Fruit fly (Drosophila melanogaster): ENCODE results near the gene CG5225.
"Not testable (repeated sequence)": the region's sequence is repeated elsewhere in the genome, so short reads cannot be mapped to it uniquely, and the experiment has no call there.

Gene CG5225

dm6 chr3R:16992716-16993115 lies 35.8 kb upstream of the CG5225 start, which contains the start of gene CG31274:
Gene CG31274, plus strand, starts transcription at chr3R:16993016.
- TF ChIP-seq rgr, woc, Dfd (GFP tag; optimal IDR thresholded peaks at IDR 0.05): not testable (repeated sequence)

- TF ChIP-seq foxo (GFP tag; optimal IDR thresholded peaks at IDR 0.05) (peak in 1 of 2 experiments; percentile 59), pan (optimal IDR thresholded peaks at IDR 0.05) (no peak), CG32264 (GFP tag; optimal IDR thresholded peaks at IDR 0.05) (peak; percentile 20), fru (GFP tag; optimal IDR thresholded peaks at IDR 0.05) (peak; percentile 46), woc (GFP tag; optimal IDR thresholded peaks at IDR 0.05) (peak; percentile 39), dsf (GFP tag; optimal IDR thresholded peaks at IDR 0.05; ENCODE audit: borderline replicate concordance) (no peak), sv (GFP tag; optimal IDR thresholded peaks at IDR 0.05) (no peak), Sp1 (GFP tag; optimal IDR thresholded peaks at IDR 0.05) (peak; percentile 49), CG9705 (GFP tag; optimal IDR thresholded peaks at IDR 0.05) (peak; percentile 14), h (GFP tag; optimal IDR thresholded peaks at IDR 0.05) (peak; percentile 41), HLH106 (tag; optimal IDR thresholded peaks at IDR 0.05) (peak; percentile 52)
These were observed 32.2 kb upstream of the CG5225 start, which contains the start of the genes EMC2A and CG3534 for dm6 chr3R:16996059-16996959. Gene EMC2A, minus strand, starts transcription at chr3R:16996071. Gene CG3534, plus strand, starts transcription at chr3R:16996446.

dm6 chr3R:17002218-17003110 lies 26.0 kb upstream of the CG5225 start, which contains the start of the genes Sf3a1 and Irc:
Gene Sf3a1, minus strand, starts transcription at chr3R:17002355.
Gene Irc, plus strand, starts transcription at chr3R:17002875.
- TF ChIP-seq ey (GFP tag; optimal IDR thresholded peaks at IDR 0.05) = peak; percentile 13
- TF ChIP-seq fru (GFP tag; optimal IDR thresholded peaks at IDR 0.05) = peak; percentile 95
- TF ChIP-seq Jra (GFP tag; optimal IDR thresholded peaks at IDR 0.05) = peak; percentile 37
- TF ChIP-seq HLH106 (tag; optimal IDR thresholded peaks at IDR 0.05) = no peak
- peak; percentile 60 for TF ChIP-seq Hr83 (GFP tag; optimal IDR thresholded peaks at IDR 0.05; ENCODE audit: poor library complexity, severe bottlenecking)
- peak; percentile 4 for TF ChIP-seq rgr (GFP tag; optimal IDR thresholded peaks at IDR 0.05)
- TF ChIP-seq Rel (GFP tag; optimal IDR thresholded peaks at IDR 0.05) = no peak
- TF ChIP-seq Rel (tag; optimal IDR thresholded peaks at IDR 0.05) = peak; percentile 96
- no peak for TF ChIP-seq lola (GFP tag; optimal IDR thresholded peaks at IDR 0.05)
- peak; percentile 50 for TF ChIP-seq Hnf4 (GFP tag; optimal IDR thresholded peaks at IDR 0.05)

DNA sequence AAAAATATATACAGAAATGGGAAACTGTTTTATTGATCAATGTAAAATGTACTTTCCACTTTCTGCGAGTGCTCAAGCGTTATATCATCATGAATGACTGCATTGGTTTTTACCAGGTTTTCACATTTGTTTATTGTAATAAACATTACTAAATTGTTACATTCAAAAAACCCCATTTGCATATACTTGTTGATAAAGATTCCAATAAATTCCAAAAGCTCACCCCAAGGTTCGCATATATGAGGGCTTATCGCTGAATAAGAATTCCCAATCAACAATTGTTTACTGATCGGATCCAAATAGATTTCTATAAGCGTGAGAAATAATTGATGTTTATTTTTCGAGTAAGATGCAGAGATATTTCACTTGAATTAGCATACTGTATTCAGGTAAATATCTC lies 25.0 kb upstream of the CG5225 start:
- TF ChIP-seq brk (GFP tag; optimal IDR thresholded peaks at IDR 0.05) (no peak), Rel (GFP tag; optimal IDR thresholded peaks at IDR 0.05) (no peak), Rel (tag; optimal IDR thresholded peaks at IDR 0.05) (peak; percentile 90)

dm6 chr3R:17007336-17007735 lies 21.2 kb upstream of the CG5225 start:
- TF ChIP-seq tai (GFP tag; optimal IDR thresholded peaks at IDR 0.05) (no peak), CG32264 (GFP tag; optimal IDR thresholded peaks at IDR 0.05) (no peak), jim (GFP tag; optimal IDR thresholded peaks at IDR 0.05) (no peak), usp (GFP tag; optimal IDR thresholded peaks at IDR 0.05) (no peak), Mio (GFP tag; optimal IDR thresholded peaks at IDR 0.05) (no peak)

DNA sequence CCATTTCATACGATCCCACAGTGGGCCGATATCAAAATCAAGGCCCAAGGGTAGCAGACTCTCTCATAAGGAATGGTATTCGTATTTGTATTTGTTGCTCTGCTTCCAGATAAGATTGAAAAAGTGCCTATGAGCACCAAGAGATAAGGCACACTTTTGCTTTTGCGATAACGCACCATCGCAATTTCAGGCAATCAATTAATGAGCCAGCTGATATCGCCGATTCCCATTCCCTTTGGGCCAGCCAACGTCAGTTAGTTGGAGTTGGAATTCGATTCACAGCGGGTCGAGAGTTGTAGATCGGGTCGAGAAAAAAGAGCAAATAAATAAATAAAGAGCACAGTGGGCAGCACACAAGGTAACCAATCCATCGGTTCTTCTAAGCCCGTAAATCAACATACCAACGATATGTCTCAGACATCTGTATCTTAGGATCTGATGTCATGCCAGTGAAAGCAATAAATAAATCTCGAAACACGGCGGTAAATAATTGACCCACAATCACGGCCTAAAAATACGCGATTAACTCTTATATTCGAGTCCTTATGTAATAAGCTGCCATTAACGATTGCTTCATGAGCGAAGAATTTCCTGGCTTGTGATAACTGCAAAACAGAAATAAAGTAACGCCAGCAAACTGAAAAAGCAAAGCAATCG lies 20.3 kb upstream of the CG5225 start, which contains the start of gene CG8907:
CG8907 (plus strand) TSS at position 252 of the 657 bp plus-strand sequence.
- no peak for TF ChIP-seq Rel (GFP tag; optimal IDR thresholded peaks at IDR 0.05)
- TF ChIP-seq Rel (tag; optimal IDR thresholded peaks at IDR 0.05) = peak; percentile 7
- TF ChIP-seq Dfd (GFP tag; optimal IDR thresholded peaks at IDR 0.05) = no peak
- TF ChIP-seq Vsx2 (GFP tag; optimal IDR thresholded peaks at IDR 0.05; ENCODE audit: partially characterized antibody) = peak; percentile 27
- no peak for TF ChIP-seq dmrt93B (GFP tag; optimal IDR thresholded peaks at IDR 0.05)
- peak; percentile 27 for TF ChIP-seq fru (GFP tag; optimal IDR thresholded peaks at IDR 0.05)
- TF ChIP-seq h (GFP tag; optimal IDR thresholded peaks at IDR 0.05) = peak; percentile 74
